Worm (Caenorhabditis elegans) whole organism, late embryonic: ENCODE data around the gene erh-1.

Source experiments
- ahr-1 ChIP-seq: sonication (generic microtip); optimal IDR thresholded peaks from 2 replicates; lab custom pipeline; 2016; ENCODE audit warnings: missing genetic modification characterization, missing compliant biosample characterization
- ama-1 ChIP-seq: fragments of 150-350 bp; optimal IDR thresholded peaks from 2 replicates; lab custom pipeline; 2014
- pha-4 ChIP-seq: fragments of 150-350 bp; optimal IDR thresholded peaks from 2 replicates; lab custom pipeline; 2018; ENCODE audit warnings: missing biosample characterization, missing genetic modification reagents, missing genetic modification characterization
- pqm-1 ChIP-seq: sonication (generic microtip); optimal IDR thresholded peaks from 2 replicates; lab custom pipeline; 2016; ENCODE audit warnings: missing genetic modification characterization, missing compliant biosample characterization
- tbx-2 ChIP-seq: sonication (generic microtip); optimal IDR thresholded peaks from 2 replicates; lab custom pipeline; 2016; ENCODE audit warnings: missing genetic modification characterization, missing compliant biosample characterization

DNA sequence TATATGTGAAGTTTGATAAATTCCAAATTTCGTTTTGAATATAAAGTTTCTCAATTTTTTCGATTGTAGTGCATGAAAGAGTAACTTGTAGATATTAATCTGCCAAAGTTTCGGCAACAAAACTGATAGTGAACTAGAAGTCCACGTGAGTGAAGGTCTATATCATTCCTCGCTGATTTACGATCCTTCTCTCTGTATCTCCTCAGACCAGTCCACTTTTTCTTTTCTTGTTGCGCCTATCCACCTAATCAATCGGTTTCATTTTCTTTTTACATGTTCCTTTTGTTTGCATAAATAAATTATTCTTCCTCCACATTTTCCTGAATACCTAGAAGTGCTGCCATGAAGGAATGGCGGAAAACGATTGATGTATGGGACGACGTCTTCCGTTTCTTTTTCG is 14.8 kb downstream of the erh-1 start:
- TF ChIP-seq ahr-1, result no peak
- no peak for TF ChIP-seq tbx-2 (tag; lab: Kevin White, UChicago)
- no peak for TF ChIP-seq pha-4
- TF ChIP-seq pqm-1 (tag; lab: Kevin White, UChicago), result no peak
- TF ChIP-seq ama-1 (lab: Kevin White, UChicago), result no peak
